Worm (Caenorhabditis elegans) whole organism, L4/young adult: Measurements from ENCODE around the gene tbc-13.
A peak's percentile ranks its signal among the peaks of the same experiment; 100 is the strongest.

Source experiments
- W03F9.2 ChIP-seq: fragments of 150-350 bp; optimal IDR thresholded peaks from 2 replicates; lab custom pipeline; 2014; ENCODE audit warnings: missing biosample characterization, missing genetic modification characterization
- dao-5 ChIP-seq: sonication (generic microtip); optimal IDR thresholded peaks from 2 replicates; lab custom pipeline; 2016; ENCODE audit warnings: missing genotype, missing genetic modification characterization, moderate library complexity, missing compliant biosample characterization
- him-1 ChIP-seq: sonication (generic microtip); optimal IDR thresholded peaks from 2 replicates; lab custom pipeline; 2016; ENCODE audit warnings: missing genotype, missing genetic modification reagents, missing genetic modification characterization, missing compliant biosample characterization

The tbc-13 gene

DNA sequence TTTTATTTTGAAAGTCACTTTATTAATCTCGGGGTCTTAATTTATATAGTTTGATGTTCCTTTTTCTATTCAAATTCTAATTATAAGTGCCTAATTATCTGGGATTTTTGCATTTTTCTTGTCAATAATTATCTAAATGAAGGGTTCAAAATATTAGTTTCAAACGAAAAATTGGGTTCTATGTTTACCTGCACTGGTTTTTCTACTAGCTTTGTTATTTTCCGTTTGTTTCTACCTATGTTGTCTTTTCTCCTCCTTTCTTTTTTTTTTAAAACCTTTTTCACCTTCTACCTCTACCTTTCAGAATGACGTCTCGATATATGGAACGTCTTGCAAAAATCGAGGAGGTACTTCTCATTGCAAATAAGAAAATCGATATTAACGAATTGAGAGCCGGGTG lies at the start of gene tbc-13:
tbc-13 (plus strand) TSS at position 301 of the 400 bp plus-strand sequence.
- TF ChIP-seq him-1 (tag; lab: Kevin White, UChicago) (no peak), dao-5 (tag; lab: Kevin White, UChicago) (no peak), W03F9.2 (tag; lab: Kevin White, UChicago) (no peak)

DNA sequence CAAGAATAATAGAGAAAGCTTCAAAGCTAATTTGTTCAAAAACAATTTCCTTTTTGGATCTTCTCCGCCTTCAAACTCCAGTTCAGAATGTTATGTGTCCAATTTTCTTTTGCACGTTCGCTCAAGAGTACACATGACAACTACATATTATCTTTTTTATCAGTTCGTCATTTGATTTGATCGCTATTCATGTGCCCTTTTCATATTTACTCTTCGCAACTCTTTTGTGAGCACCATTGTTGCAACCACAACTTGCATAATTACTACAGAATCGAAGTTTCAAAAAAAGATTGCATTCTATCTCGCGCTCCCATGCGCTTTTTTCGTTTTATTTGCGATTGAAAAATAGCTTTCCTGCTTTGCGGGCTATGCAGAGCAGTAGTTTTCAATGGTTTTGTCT lies 49.6 kb upstream of the tbc-13 start:
- TF ChIP-seq dao-5 (tag; lab: Kevin White, UChicago) (no peak), him-1 (tag; lab: Kevin White, UChicago) (no peak), W03F9.2 (tag; lab: Kevin White, UChicago) (no peak)

DNA sequence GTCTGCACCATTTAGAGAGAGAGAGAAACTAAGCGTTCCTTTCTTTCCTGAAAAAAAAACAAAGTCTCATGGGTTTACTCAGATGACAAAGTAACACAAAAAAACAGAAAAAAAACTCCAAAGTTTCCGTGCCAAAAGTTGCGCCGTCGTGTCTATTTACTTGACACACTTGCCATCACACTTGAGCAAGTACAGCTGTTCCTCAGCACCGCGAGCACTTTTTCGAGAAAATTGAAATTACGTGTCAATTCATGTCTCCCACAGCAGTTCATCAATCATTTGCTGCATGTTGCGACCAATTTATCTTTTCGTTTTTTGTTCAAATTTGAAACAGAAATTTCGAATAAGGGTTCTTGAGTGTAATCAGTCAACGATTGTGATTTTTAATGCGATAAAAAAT lies 48.4 kb upstream of the tbc-13 start:
- TF ChIP-seq dao-5 (tag; lab: Kevin White, UChicago) (no peak), him-1 (tag; lab: Kevin White, UChicago) (no peak), W03F9.2 (tag; lab: Kevin White, UChicago) (no peak)

DNA sequence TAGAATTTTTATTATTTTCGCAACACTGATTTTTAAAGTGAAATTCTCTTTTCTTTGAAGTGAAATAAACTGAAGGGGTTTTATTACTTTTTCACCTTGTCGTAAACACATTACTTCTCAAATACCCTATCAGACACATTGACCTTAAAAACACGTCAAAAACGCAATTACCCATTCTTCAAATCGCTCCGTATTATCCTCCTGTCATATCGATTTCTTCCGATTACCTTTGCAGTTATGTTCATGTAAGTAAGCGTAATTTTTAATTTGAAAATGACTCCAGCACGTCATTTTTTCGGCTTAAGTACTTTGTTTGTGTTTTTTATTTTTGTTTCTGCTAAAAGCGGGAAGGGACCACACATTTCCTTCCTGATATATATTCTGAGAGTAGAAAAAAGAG lies 46.6 kb upstream of the tbc-13 start:
- TF ChIP-seq him-1 (tag; lab: Kevin White, UChicago) (no peak), W03F9.2 (tag; lab: Kevin White, UChicago) (no peak), dao-5 (tag; lab: Kevin White, UChicago) (no peak)

DNA sequence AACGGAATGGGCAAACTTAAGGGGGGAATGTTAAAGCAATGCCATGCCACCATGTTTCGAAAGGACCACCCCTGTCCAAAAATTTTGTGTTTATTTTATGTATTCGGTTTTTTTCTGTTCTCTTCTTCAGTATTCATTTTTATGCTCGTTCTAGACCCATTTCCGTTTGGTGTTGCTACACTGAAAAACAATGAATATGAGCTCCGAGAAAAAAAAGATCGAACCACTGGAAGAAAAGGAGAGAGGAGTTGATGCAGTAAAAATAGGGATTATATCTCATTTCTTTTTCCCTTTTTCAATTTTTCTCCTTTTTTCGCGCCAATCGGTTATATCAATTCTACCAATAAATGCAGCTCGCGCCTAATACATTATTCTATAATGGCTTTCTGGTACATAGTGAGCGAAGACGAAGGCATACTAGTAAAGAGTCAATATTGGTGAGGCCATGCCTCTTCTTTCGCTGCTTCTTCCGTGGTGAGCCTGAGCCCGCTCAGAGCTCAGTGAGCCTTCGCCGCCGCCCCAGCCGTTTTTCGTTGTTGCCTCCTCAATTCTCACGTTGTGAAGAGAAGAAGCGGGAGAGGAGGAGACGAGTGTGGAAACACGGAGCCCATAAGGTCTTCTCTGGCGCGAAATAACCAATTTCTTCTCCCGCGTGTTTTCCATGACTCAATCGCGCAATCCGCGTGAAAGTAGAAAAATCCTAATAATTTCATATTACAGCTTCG lies 44.7 kb upstream of the tbc-13 start:
- TF ChIP-seq dao-5 (tag; lab: Kevin White, UChicago) (no peak), W03F9.2 (tag; lab: Kevin White, UChicago) (no peak), him-1 (tag; lab: Kevin White, UChicago) (no peak)

DNA sequence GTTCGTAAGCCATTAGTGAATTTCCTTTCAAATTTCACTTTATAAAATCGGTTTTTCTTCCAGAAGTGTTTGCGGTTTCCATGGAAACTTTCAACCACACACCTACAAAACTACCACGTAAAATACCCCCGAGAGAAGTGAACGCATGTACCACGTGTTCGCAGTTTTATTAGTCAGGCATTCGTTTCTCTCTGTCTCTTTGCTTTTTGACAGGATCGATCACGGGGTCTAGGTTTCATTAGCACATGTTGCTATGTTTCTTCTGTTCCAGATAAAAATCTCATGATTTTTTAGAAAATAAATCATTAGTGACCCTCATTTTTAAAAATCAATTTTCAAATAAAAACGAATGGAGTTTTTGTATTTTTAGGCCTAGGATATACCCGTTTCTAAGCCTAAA lies 40.4 kb upstream of the tbc-13 start:
- no peak for TF ChIP-seq dao-5 (tag; lab: Kevin White, UChicago)
- no peak for TF ChIP-seq W03F9.2 (tag; lab: Kevin White, UChicago)
- TF ChIP-seq him-1 (tag; lab: Kevin White, UChicago), result no peak

DNA sequence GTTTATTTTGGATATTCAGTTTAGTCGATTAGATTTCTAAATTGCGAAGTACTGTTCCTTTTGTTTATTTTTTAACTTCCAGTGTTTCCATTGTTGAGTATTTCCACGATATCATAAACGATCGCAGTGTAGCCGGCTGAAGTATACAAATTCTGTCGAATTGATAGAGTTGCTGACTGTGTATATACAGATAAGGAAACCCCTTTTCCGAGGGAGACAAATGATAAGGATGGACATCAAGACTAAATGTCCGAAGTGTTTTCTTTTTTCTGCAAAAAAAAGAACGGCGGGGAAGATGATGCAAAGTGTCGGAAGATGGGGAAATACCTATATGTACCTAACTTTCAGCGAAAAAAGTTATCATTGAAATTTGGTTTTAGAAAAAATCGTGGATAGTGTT lies 38.3 kb upstream of the tbc-13 start:
- TF ChIP-seq W03F9.2 (tag; lab: Kevin White, UChicago) (no peak), dao-5 (tag; lab: Kevin White, UChicago) (no peak), him-1 (tag; lab: Kevin White, UChicago) (no peak)

DNA sequence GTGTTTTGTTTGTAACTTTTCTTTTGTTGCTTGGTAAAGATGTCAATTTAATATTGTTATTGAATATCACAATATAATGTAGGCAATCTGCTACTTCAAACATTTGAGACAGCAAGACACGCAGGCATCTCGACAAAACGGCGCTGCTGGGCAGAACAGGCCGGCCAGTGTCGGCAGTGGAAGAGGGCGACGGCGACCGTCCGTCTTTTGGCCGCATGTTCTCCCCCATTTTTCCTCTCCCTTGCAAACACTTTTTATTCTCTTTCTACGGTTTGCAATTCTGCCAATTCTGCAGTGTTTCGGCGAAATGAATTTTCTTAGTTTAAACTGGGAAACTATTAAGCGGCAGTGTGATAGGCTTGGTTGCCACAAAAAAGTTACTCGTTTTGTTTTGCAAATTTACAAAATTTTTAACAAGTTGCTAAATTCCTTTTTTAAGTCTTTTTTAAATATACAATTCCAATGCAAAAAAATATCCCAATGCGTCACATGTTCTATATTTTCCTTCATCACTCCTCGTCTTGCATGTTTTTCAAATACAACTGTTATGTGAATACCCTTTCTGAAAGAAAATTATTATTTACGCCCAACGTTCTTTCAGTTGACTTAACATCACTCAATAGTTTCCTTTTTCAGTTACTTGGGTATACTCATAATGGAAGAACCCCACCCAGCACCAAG lies 35.4 kb upstream of the tbc-13 start, which contains the start of gene T18D3.6:
T18D3.6 (plus strand) TSS at position 631 of the 681 bp plus-strand sequence.
- TF ChIP-seq dao-5 (tag; lab: Kevin White, UChicago), result no peak
- TF ChIP-seq W03F9.2 (tag; lab: Kevin White, UChicago), result no peak
- TF ChIP-seq him-1 (tag; lab: Kevin White, UChicago), result no peak

DNA sequence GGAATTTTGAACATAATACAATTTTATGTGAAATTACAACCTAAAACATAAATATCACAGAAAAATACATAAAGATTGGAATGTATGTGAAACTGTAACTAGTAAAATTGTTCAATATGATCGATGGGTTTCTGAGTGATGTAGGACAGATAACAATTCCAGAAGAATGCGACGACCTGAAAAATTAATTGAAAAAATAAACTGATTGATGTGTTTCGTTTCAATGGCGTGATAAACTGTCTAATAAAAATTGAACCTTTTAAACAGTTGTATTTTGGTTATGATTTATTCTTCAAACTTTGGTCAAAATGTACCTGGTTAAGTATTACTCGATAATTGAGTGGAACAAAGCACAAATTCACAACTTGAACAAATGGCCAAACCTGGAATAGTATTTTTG lies 33.6 kb upstream of the tbc-13 start:
- TF ChIP-seq him-1 (tag; lab: Kevin White, UChicago), result no peak
- no peak for TF ChIP-seq W03F9.2 (tag; lab: Kevin White, UChicago)

DNA sequence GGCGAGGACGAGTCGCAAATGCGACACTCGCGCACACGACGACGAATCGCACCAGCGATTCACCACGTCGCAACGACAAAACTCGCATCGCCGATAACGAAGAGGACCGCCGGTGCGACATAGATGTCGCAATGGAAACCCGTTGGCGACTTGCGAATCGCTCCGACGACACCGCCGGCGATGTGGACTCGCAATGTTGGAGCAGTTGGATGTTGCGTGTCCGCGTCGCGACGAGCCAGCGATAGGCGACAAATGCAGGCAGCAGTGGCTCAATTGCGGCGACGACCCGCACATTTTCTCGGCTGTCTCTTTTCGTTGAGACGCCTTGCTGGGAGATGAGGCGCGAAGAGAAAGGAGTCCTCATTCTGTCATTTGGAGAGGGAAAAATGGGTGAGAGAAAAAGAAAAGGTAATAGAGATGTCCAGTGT lies 32.7 kb upstream of the tbc-13 start:
- no peak for TF ChIP-seq W03F9.2 (tag; lab: Kevin White, UChicago)
- TF ChIP-seq him-1 (tag; lab: Kevin White, UChicago), result peak; percentile 87
- TF ChIP-seq dao-5 (tag; lab: Kevin White, UChicago), result no peak

DNA sequence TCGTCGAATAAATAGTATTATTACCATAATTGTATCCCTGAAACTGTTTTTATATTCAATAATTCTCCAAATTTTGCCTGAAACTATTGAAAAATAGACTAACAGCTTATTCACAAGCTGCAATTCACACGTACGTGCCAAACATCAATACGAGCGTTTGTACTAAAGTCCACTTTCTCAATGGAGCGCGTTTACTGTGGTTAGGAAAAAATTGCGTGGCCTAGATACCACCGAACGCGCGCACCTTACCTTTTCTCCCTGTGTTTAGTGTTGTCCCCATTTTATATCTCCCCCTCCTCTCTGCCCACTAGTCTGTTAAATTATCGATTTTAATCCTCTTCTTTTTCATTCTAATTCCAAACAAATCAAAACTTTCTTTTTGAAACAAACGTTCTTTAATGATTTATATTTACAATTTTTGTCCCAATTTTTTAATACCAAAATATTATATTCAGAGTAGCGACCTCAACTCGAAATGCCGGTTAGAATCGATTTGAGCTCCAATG lies 30.5 kb upstream of the tbc-13 start, which contains the start of the genes T18D3.9 and T18D3.1:
T18D3.9 (minus strand) TSS at position 168 of the 506 bp plus-strand sequence.
T18D3.1 (plus strand) TSS at position 456 of the 506 bp plus-strand sequence.
- no peak for TF ChIP-seq him-1 (tag; lab: Kevin White, UChicago)
- TF ChIP-seq dao-5 (tag; lab: Kevin White, UChicago), result no peak

DNA sequence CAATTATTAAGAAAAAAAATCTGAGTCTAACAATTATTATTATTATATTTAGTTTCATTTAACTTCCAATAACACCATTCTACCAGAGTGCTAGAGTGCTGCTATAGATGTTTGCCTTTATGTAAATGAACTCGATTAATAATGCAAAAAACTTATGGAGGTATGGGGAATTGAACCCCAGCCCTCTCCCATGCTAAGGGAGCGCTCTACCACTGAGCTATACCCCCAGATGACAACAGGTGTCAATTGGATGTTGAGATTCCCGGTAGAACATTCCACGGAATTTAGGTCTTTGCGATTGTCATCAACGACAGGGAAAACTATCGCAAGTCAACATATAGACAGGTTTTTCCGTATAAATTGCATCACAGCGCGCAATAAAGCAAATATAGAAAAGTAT lies 26.8 kb upstream of the tbc-13 start:
- TF ChIP-seq dao-5 (tag; lab: Kevin White, UChicago), result peak; percentile 83
- TF ChIP-seq W03F9.2 (tag; lab: Kevin White, UChicago), result peak; percentile 57
- TF ChIP-seq him-1 (tag; lab: Kevin White, UChicago), result no peak

DNA sequence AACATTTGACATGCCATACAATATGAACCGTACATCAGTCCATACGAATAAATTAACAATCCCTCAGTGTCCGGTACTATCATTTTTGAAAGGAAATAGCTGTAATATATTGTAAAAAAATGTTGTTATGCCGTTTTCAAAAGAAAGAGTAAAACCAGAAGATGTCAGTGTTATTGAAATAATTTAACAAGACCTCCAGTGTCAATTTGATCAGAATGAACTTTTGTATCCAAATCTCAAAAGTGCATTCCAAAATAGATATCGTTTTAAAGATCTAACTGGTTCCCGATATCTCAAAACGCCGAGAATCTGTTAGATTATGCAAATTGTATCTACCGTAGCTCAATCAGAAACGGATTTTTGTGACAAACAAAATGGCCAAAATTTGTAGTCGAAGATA lies 23.3 kb upstream of the tbc-13 start, which contains the start of gene odr-7:
odr-7 (minus strand) TSS at position 101 of the 400 bp plus-strand sequence.
- no peak for TF ChIP-seq W03F9.2 (tag; lab: Kevin White, UChicago)
- TF ChIP-seq him-1 (tag; lab: Kevin White, UChicago), result no peak
- TF ChIP-seq dao-5 (tag; lab: Kevin White, UChicago), result no peak
